Worm (Caenorhabditis elegans) whole organism, late embryonic: ENCODE data around the gene tph-1.

ENCODE experiments used
- ets-4 ChIP-seq: sonication (generic microtip); optimal IDR thresholded peaks from 2 replicates; lab custom pipeline; 2016; ENCODE audit warnings: missing genetic modification characterization, missing compliant biosample characterization
- eyg-1 ChIP-seq: sonication (generic microtip); optimal IDR thresholded peaks from 2 replicates; lab custom pipeline; 2016; ENCODE audit warnings: missing genotype, missing genetic modification characterization, missing compliant biosample characterization
- pha-4 ChIP-seq: fragments of 150-350 bp; optimal IDR thresholded peaks from 2 replicates; lab custom pipeline; 2018; ENCODE audit warnings: missing biosample characterization, missing genetic modification reagents, missing genetic modification characterization
- unc-42 ChIP-seq: sonication (generic microtip); optimal IDR thresholded peaks from 2 replicates; lab custom pipeline; 2016; ENCODE audit warnings: missing genotype, missing genetic modification characterization, missing compliant biosample characterization

- TF ChIP-seq pha-4 (tag; lab: Kevin White, UChicago) (no peak), ets-4 (no peak), eyg-1 (tag; lab: Kevin White, UChicago) (no peak), unc-42 (tag; lab: Kevin White, UChicago) (no peak)
Observed at ce11 chrII:7530944-7531343, 18.2 kb upstream of the tph-1 start, which contains the start of gene wrt-1.
